Fruit fly (Drosophila melanogaster) whole organism, embryonic: ENCODE data around the gene Ugt37A2.
A peak's percentile ranks its signal among the peaks of the same experiment; 100 is the strongest.

Experiments used
- B-H1 ChIP-seq: fragments of 200-800 bp; sonication (Bioruptor generic); IDR thresholded peaks from 3 replicates; pipeline ENCODE4 v1.3.6; 2022; ENCODE audit warnings: missing biosample characterization, missing genetic modification characterization
- CG10462 ChIP-seq: fragments of 200-800 bp; sonication (Bioruptor generic); optimal IDR thresholded peaks from 2 replicates; lab custom pipeline; 2016; ENCODE audit warnings: missing biosample characterization, missing genetic modification characterization
- CG10654 ChIP-seq: fragments of 200-800 bp; sonication (Bioruptor generic); optimal IDR thresholded peaks from 2 replicates; lab custom pipeline; 2016; ENCODE audit warnings: missing biosample characterization, missing genetic modification characterization
- CG11093 ChIP-seq: fragments of 200-800 bp; sonication (Bioruptor generic); IDR thresholded peaks from 3 replicates; pipeline ENCODE4 v1.3.6; 2022; ENCODE audit warnings: missing biosample characterization, missing genetic modification characterization
- CG12299 ChIP-seq: fragments of 200-800 bp; sonication (Bioruptor generic); optimal IDR thresholded peaks from 2 replicates; lab custom pipeline; 2018; ENCODE audit warnings: missing biosample characterization, mild to moderate bottlenecking, missing genetic modification characterization
- CG13123 ChIP-seq: fragments of 200-800 bp; sonication (Bioruptor generic); optimal IDR thresholded peaks from 2 replicates; lab custom pipeline; 2016; ENCODE audit warnings: missing biosample characterization, missing genetic modification characterization
- CG15479 ChIP-seq: fragments of 200-800 bp; sonication (Bioruptor generic); optimal IDR thresholded peaks from 3 replicates; lab custom pipeline; 2019; ENCODE audit warnings: missing biosample characterization, mild to moderate bottlenecking, missing genetic modification characterization, moderate library complexity
- CG15601 ChIP-seq: fragments of 200-800 bp; sonication (Bioruptor generic); optimal IDR thresholded peaks from 3 replicates; lab custom pipeline; 2019; ENCODE audit warnings: missing biosample characterization, mild to moderate bottlenecking, missing genetic modification characterization, moderate library complexity
- CG17328 ChIP-seq: fragments of 200-800 bp; sonication (Bioruptor generic); IDR thresholded peaks from 2 replicates; pipeline ENCODE4 v1.3.6; 2022; ENCODE audit warnings: missing biosample characterization, missing genetic modification characterization
- CG18262 ChIP-seq: fragments of 200-800 bp; optimal IDR thresholded peaks from 3 replicates; lab custom pipeline; 2019; ENCODE audit warnings: missing biosample characterization, mild to moderate bottlenecking, missing genetic modification characterization, moderate library complexity
- CG3065 ChIP-seq: fragments of 200-800 bp; sonication (Bioruptor generic); optimal IDR thresholded peaks from 2 replicates; lab custom pipeline; 2016; ENCODE audit warnings: missing biosample characterization, missing genetic modification characterization
- CG3281 ChIP-seq: fragments of 200-800 bp; sonication (Bioruptor generic); optimal IDR thresholded peaks from 3 replicates; lab custom pipeline; 2017; ENCODE audit warnings: missing biosample characterization, mild to moderate bottlenecking, missing genetic modification characterization
- CG3847 ChIP-seq: fragments of 200-800 bp; sonication (Bioruptor generic); IDR thresholded peaks from 2 replicates; pipeline ENCODE4 v1.3.6; 2022; ENCODE audit warnings: missing biosample characterization, missing genetic modification characterization
- CG3995 ChIP-seq: fragments of 200-800 bp; sonication (Bioruptor generic); optimal IDR thresholded peaks from 3 replicates; lab custom pipeline; 2016; ENCODE audit warnings: missing biosample characterization, missing genetic modification characterization
- CG4820 ChIP-seq: fragments of 200-800 bp; sonication (Bioruptor generic); optimal IDR thresholded peaks from 3 replicates; lab custom pipeline; 2016; ENCODE audit warnings: missing biosample characterization, missing genetic modification characterization
- CG5180 ChIP-seq: fragments of 200-800 bp; sonication (Bioruptor generic); optimal IDR thresholded peaks from 3 replicates; lab custom pipeline; 2017; ENCODE audit warnings: missing biosample characterization, missing genetic modification characterization, mild to moderate bottlenecking, moderate library complexity, missing genetic modification reagents
- CG6683 ChIP-seq: fragments of 200-800 bp; sonication (Bioruptor generic); optimal IDR thresholded peaks from 2 replicates; lab custom pipeline; 2017; ENCODE audit warnings: missing biosample characterization, mild to moderate bottlenecking, missing genetic modification characterization, missing genetic modification reagents
- CG7556 ChIP-seq: fragments of 200-800 bp; sonication (Bioruptor generic); optimal IDR thresholded peaks from 2 replicates; lab custom pipeline; 2017; ENCODE audit warnings: missing biosample characterization, mild to moderate bottlenecking, missing genetic modification characterization
- CG8359 ChIP-seq: fragments of 200-800 bp; sonication (Bioruptor generic); optimal IDR thresholded peaks from 2 replicates; lab custom pipeline; 2017; ENCODE audit warnings: missing biosample characterization, mild to moderate bottlenecking, missing genetic modification characterization, borderline replicate concordance
- CG8478 ChIP-seq: fragments of >200 bp; optimal IDR thresholded peaks from 2 replicates; lab custom pipeline; 2018
- CG9437 ChIP-seq: fragments of 200-800 bp; sonication (Bioruptor generic); optimal IDR thresholded peaks from 2 replicates; lab custom pipeline; 2018; ENCODE audit warnings: missing biosample characterization, mild to moderate bottlenecking, missing genetic modification characterization
- CG9817 ChIP-seq: fragments of 200-800 bp; sonication (Bioruptor generic); optimal IDR thresholded peaks from 2 replicates; lab custom pipeline; 2018; ENCODE audit warnings: missing biosample characterization, mild to moderate bottlenecking, missing genetic modification characterization, moderate library complexity
- CG9876 ChIP-seq: fragments of 200-800 bp; sonication (Bioruptor generic); optimal IDR thresholded peaks from 2 replicates; lab custom pipeline; 2016; ENCODE audit warnings: missing biosample characterization, missing genetic modification characterization
- Dek ChIP-seq: fragments of 200-800 bp; sonication (Bioruptor generic); optimal IDR thresholded peaks from 3 replicates; lab custom pipeline; 2019; ENCODE audit warnings: missing biosample characterization, mild to moderate bottlenecking, missing genetic modification characterization, moderate library complexity
- Fer1 ChIP-seq: fragments of 200-800 bp; sonication (Bioruptor generic); optimal IDR thresholded peaks from 2 replicates; lab custom pipeline; 2017; ENCODE audit warnings: missing biosample characterization, mild to moderate bottlenecking, missing genetic modification characterization
- HmgD ChIP-seq: fragments of 200-800 bp; sonication (Bioruptor generic); optimal IDR thresholded peaks from 3 replicates; lab custom pipeline; 2016; ENCODE audit warnings: missing biosample characterization, missing genetic modification characterization
- Hr78 ChIP-seq, 2 experiments: fragments of 200-800 bp in 1 of 2; fragments of >200 bp in 1 of 2; sonication (Bioruptor generic) in 1 of 2; optimal IDR thresholded peaks; 2 replicates each; lab custom pipeline; 2017 to 2019; ENCODE audit warnings: missing biosample characterization in 2 of 2, missing genetic modification characterization in 2 of 2, mild to moderate bottlenecking in 1 of 2, moderate library complexity in 1 of 2
- NC2β ChIP-seq: fragments of 200-800 bp; sonication (Bioruptor generic); optimal IDR thresholded peaks from 2 replicates; lab custom pipeline; 2016; ENCODE audit warnings: missing biosample characterization, missing genetic modification characterization
- Oli ChIP-seq: fragments of 200-800 bp; sonication (Bioruptor generic); optimal IDR thresholded peaks from 2 replicates; lab custom pipeline; 2018; ENCODE audit warnings: missing biosample characterization, mild to moderate bottlenecking, missing genetic modification characterization, moderate library complexity
- Sry-δ ChIP-seq: fragments of 200-800 bp; sonication (Bioruptor generic); optimal IDR thresholded peaks from 2 replicates; lab custom pipeline; 2016; ENCODE audit warnings: missing biosample characterization, missing genetic modification characterization
- Stat92E ChIP-seq, 3 experiments: fragments of >200 bp in 2 of 3; fragments of 200-800 bp in 1 of 3; sonication (Bioruptor generic) in 1 of 3; optimal IDR thresholded peaks; 2 replicates each; lab custom pipeline; 2017 to 2019; ENCODE audit warnings: missing biosample characterization in 3 of 3, missing genetic modification characterization in 3 of 3, mild to moderate bottlenecking in 1 of 3, moderate library complexity in 1 of 3
- ab ChIP-seq: fragments of 200-800 bp; sonication (Bioruptor generic); optimal IDR thresholded peaks from 2 replicates; lab custom pipeline; 2016; ENCODE audit warnings: missing biosample characterization, missing genetic modification characterization
- ase ChIP-seq: fragments of 200-800 bp; sonication (Bioruptor generic); IDR thresholded peaks from 3 replicates; pipeline ENCODE4 v1.3.6; 2022; ENCODE audit warnings: missing biosample characterization, missing genetic modification characterization
- cg ChIP-seq: fragments of 200-800 bp; sonication (Bioruptor generic); optimal IDR thresholded peaks from 3 replicates; lab custom pipeline; 2019; ENCODE audit warnings: missing biosample characterization, mild to moderate bottlenecking, missing genetic modification characterization, moderate library complexity
- fd3F ChIP-seq: fragments of 200-800 bp; sonication (Bioruptor generic); optimal IDR thresholded peaks from 2 replicates; lab custom pipeline; 2018; ENCODE audit warnings: missing biosample characterization, mild to moderate bottlenecking, missing genetic modification characterization, moderate library complexity
- gsb-n ChIP-seq: fragments of 200-800 bp; sonication (Bioruptor generic); optimal IDR thresholded peaks from 3 replicates; lab custom pipeline; 2018; ENCODE audit warnings: missing biosample characterization, mild to moderate bottlenecking, missing genetic modification characterization
- jigr1 ChIP-seq: fragments of 200-800 bp; sonication (Bioruptor generic); IDR thresholded peaks from 3 replicates; pipeline ENCODE4 v1.3.6; 2022; ENCODE audit warnings: missing biosample characterization, missing genetic modification characterization
- knrl ChIP-seq: fragments of 200-800 bp; sonication (Bioruptor generic); IDR thresholded peaks from 3 replicates; pipeline ENCODE4 v1.3.6; 2022; ENCODE audit warnings: missing biosample characterization, missing genetic modification characterization; ENCODE audit not compliant: partially characterized antibody
- lola ChIP-seq, 3 experiments: fragments of >200 bp in 2 of 3; fragments of 200-800 bp in 1 of 3; sonication (Bioruptor generic) in 1 of 3; optimal IDR thresholded peaks; 2 replicates each; lab custom pipeline; 2017 to 2019; ENCODE audit warnings: missing biosample characterization in 3 of 3, missing genetic modification characterization in 3 of 3, mild to moderate bottlenecking in 1 of 3, moderate library complexity in 1 of 3
- maf-S ChIP-seq: fragments of 200-800 bp; sonication (Bioruptor generic); optimal IDR thresholded peaks from 2 replicates; lab custom pipeline; 2016; ENCODE audit warnings: missing biosample characterization, missing genetic modification characterization
- mirr ChIP-seq: fragments of 200-800 bp; sonication (Bioruptor generic); optimal IDR thresholded peaks from 3 replicates; lab custom pipeline; 2018; ENCODE audit warnings: missing biosample characterization, mild to moderate bottlenecking, missing genetic modification characterization
- nau ChIP-seq: fragments of 200-800 bp; sonication (Bioruptor generic); optimal IDR thresholded peaks from 3 replicates; lab custom pipeline; 2017; ENCODE audit warnings: missing biosample characterization, mild to moderate bottlenecking, missing genetic modification characterization, missing genetic modification reagents
- nerfin-2 ChIP-seq: fragments of 200-800 bp; sonication (Bioruptor generic); IDR thresholded peaks from 2 replicates; pipeline ENCODE4 v1.3.6; 2022; ENCODE audit warnings: missing biosample characterization, missing genetic modification characterization; ENCODE audit not compliant: partially characterized antibody
- phol ChIP-seq: fragments of 200-800 bp; sonication (Bioruptor generic); optimal IDR thresholded peaks from 3 replicates; lab custom pipeline; 2018; ENCODE audit warnings: missing biosample characterization, mild to moderate bottlenecking, missing genetic modification characterization, moderate library complexity
- salm ChIP-seq: fragments of 200-800 bp; sonication (Bioruptor generic); optimal IDR thresholded peaks from 2 replicates; lab custom pipeline; 2018; ENCODE audit warnings: missing biosample characterization, mild to moderate bottlenecking, missing genetic modification characterization
- schlank ChIP-seq: fragments of 200-800 bp; sonication (Bioruptor generic); optimal IDR thresholded peaks from 2 replicates; lab custom pipeline; 2018; ENCODE audit warnings: missing biosample characterization, mild to moderate bottlenecking, missing genetic modification characterization
- scrt ChIP-seq: fragments of 200-800 bp; sonication (Bioruptor generic); optimal IDR thresholded peaks from 2 replicates; lab custom pipeline; 2018; ENCODE audit warnings: missing biosample characterization, mild to moderate bottlenecking, missing genetic modification characterization, moderate library complexity
- slbo ChIP-seq: fragments of 200-800 bp; sonication (Bioruptor generic); IDR thresholded peaks from 2 replicates; pipeline ENCODE4 v1.3.6; 2022; ENCODE audit warnings: missing biosample characterization, missing genetic modification characterization
- slou ChIP-seq: fragments of 200-800 bp; sonication (Bioruptor generic); optimal IDR thresholded peaks from 3 replicates; lab custom pipeline; 2016; ENCODE audit warnings: missing biosample characterization, missing genetic modification characterization
- sna ChIP-seq: fragments of 200-800 bp; sonication (Bioruptor generic); IDR thresholded peaks from 2 replicates; pipeline ENCODE4 v1.3.6; 2022; ENCODE audit warnings: missing biosample characterization, missing genetic modification characterization; ENCODE audit not compliant: partially characterized antibody
- ttk ChIP-seq: fragments of 200-800 bp; sonication (Bioruptor generic); IDR thresholded peaks from 2 replicates; pipeline ENCODE4 v2.1.2; 2022; ENCODE audit warnings: missing biosample characterization, missing genetic modification characterization

Ugt37A2 gene

DNA sequence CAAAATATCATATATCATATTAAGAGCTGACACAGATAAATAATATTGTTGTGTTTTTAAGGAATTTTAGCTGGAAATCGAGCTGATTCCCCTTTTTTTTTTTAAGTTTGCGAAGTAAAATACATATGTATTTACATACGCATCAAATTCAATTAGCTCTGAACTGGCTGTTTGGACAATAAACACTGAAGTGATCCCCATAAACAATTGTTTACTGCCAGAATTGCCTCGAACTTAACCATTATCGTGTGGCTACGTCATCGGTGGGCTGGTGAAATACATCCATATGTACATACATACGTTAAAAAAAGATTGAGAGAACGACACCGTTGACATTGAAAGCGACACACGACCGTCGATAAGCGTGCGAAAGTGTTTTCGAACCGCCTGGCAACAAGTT, 23.2 kb upstream of the Ugt37A2 start (continued):
- TF ChIP-seq nau (GFP tag; lab: Kevin White, UChicago) (no peak), CG6683 (GFP tag; lab: Kevin White, UChicago) (no peak), CG3995 (GFP tag; lab: Kevin White, UChicago) (no peak), Stat92E (GFP tag; optimal IDR thresholded peaks at IDR 0.05; lab: Kevin White, UChicago) (no peak), mirr (GFP tag; lab: Kevin White, UChicago) (peak; percentile 84), CG7556 (GFP tag; lab: Kevin White, UChicago) (no peak), slbo (no peak), Oli (tag; lab: Kevin White, UChicago) (no peak), Hr78 (GFP tag; optimal IDR thresholded peaks at IDR 0.05; lab: Kevin White, UChicago) (no peak), CG18262 (tag; lab: Kevin White, UChicago) (no peak), gsb-n (tag; lab: Kevin White, UChicago) (no peak), ttk (GFP tag; lab: Robert Waterston, UW) (no peak), Sry-δ (GFP tag; lab: Kevin White, UChicago) (no peak), lola (GFP tag; optimal IDR thresholded peaks at IDR 0.05; lab: Kevin White, UChicago) (no peak), CG11093 (GFP tag; lab: Robert Waterston, UW) (no peak), CG12299 (no peak), cg (GFP tag; lab: Kevin White, UChicago) (no peak), fd3F (peak; percentile 14), CG9876 (GFP tag; lab: Kevin White, UChicago) (no peak), NC2β (GFP tag; lab: Kevin White, UChicago) (no peak), CG15479 (GFP tag; lab: Kevin White, UChicago) (no peak), sna (no peak), CG10654 (GFP tag; lab: Kevin White, UChicago) (no peak), jigr1 (GFP tag; lab: Robert Waterston, UW) (no peak), CG9437 (GFP tag; lab: Kevin White, UChicago) (no peak), HmgD (no peak), CG10462 (no peak), schlank (tag; lab: Kevin White, UChicago) (peak; percentile 16), CG15601 (tag; lab: Kevin White, UChicago) (no peak), salm (tag; lab: Kevin White, UChicago) (no peak), B-H1 (GFP tag; lab: Robert Waterston, UW) (no peak), slou (no peak), maf-S (GFP tag; lab: Kevin White, UChicago) (no peak), ase (no peak), Dek (tag; lab: Kevin White, UChicago) (no peak), knrl (GFP tag; lab: Robert Waterston, UW) (no peak), ab (GFP tag; lab: Kevin White, UChicago) (no peak), CG4820 (GFP tag; lab: Kevin White, UChicago) (no peak), CG3065 (GFP tag; lab: Kevin White, UChicago) (no peak), CG9817 (tag; lab: Kevin White, UChicago) (no peak), CG13123 (GFP tag; lab: Kevin White, UChicago) (no peak), nerfin-2 (GFP tag; lab: Robert Waterston, UW) (no peak), CG5180 (GFP tag; lab: Kevin White, UChicago) (no peak), CG8359 (no peak), CG17328 (GFP tag; lab: Robert Waterston, UW) (no peak), Fer1 (GFP tag; lab: Kevin White, UChicago) (peak; percentile 25), CG8478 (no peak), CG3281 (GFP tag; lab: Kevin White, UChicago) (peak; percentile 16), phol (tag; lab: Kevin White, UChicago) (no peak), CG3847 (GFP tag; lab: Robert Waterston, UW) (no peak), scrt (GFP tag; lab: Kevin White, UChicago) (no peak)
